Worm (Caenorhabditis elegans): Measurements from ENCODE around the gene srw-9.

srw-9 gene

DNA sequence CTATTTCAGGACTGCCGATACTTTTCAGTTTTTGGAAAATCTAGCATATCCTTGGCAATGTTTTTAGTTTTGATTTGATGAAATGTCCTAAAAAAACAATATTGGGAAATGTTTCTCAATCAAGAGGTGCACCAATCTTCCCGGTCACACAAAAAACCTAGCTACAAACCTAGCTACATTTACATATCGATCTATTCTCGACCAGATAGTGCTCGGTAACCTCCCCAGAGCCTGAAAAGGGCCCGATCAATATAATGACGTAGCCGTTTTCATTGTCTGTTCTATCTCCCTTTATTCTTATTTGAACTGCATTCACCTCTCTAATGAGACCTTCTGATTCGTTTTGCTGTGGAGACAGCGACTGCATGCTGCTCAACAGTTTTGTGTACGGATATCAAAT, 50.3 kb downstream of the srw-9 start, which contains the start of gene BE10.3:
BE10.3 (plus strand) TSS at position 301 of the 400 bp plus-strand sequence.
- TF ChIP-seq unc-39 (tag; optimal IDR thresholded peaks at IDR 0.05) (no peak), ZK337.2 (GFP tag; IDR thresholded peaks at IDR 0.05) (no peak), hif-1 (tag; optimal IDR thresholded peaks at IDR 0.05) (no peak), nhr-10 (tag; optimal IDR thresholded peaks at IDR 0.05) (no peak), fkh-10 (GFP tag; optimal IDR thresholded peaks at IDR 0.05) (no peak), dmd-8 (GFP tag; IDR thresholded peaks at IDR 0.05) (no peak), mdl-1 (tag; optimal IDR thresholded peaks at IDR 0.05) (no peak), F37D6.2 (tag; optimal IDR thresholded peaks at IDR 0.05) (no peak), hmg-1.1 (GFP tag; IDR thresholded peaks at IDR 0.05) (no peak)
